Worm (Caenorhabditis elegans) whole organism, late embryonic: Measurements from ENCODE around the gene rpl-11.1.

Experiments
- mec-3 ChIP-seq: sonication (generic microtip); optimal IDR thresholded peaks from 2 replicates; lab custom pipeline; 2016; ENCODE audit warnings: borderline replicate concordance, missing genetic modification characterization, missing compliant biosample characterization
- unc-55 ChIP-seq: sonication (generic microtip); optimal IDR thresholded peaks from 2 replicates; lab custom pipeline; 2017; ENCODE audit warnings: missing biosample characterization, missing genetic modification reagents, missing genetic modification characterization

DNA sequence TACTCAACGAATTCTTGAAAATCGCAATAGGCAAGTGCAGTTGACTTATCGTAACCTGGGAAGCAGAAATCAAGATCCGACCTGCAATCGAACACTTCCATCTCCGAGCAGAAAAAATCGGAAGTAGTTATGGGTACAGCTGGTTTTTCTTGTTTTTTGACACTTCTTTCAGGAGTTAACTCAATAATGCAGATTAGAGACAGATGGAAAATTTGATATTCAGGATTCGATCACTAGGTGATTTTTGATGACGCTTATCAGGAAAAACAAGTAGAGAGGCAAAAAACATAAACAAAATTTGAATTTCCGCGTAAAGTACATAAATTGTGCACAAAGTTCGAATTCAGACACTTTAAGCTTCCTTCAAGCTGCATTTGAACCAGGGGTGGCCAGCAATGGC lies 37.1 kb downstream of the rpl-11.1 start, which contains the start of gene srw-130:
- TF ChIP-seq unc-55 (no peak), mec-3 (no peak)
